Worm (Caenorhabditis elegans): Measurements from ENCODE around the gene R01B10.2.

- no peak for TF ChIP-seq chd-7 (tag; optimal IDR thresholded peaks at IDR 0.05)
- no peak for TF ChIP-seq efl-1 (GFP tag; optimal IDR thresholded peaks at IDR 0.05)
- TF ChIP-seq hrde-1 (tag; optimal IDR thresholded peaks at IDR 0.05; ENCODE audit: borderline replicate concordance) = no peak
- no peak for TF ChIP-seq ztf-6 (GFP tag; IDR thresholded peaks at IDR 0.05)
- no peak for TF ChIP-seq pha-4 (tag; optimal IDR thresholded peaks at IDR 0.05)
- TF ChIP-seq ceh-27 (GFP tag; optimal IDR thresholded peaks at IDR 0.05) = no peak
- no peak for TF ChIP-seq madf-3 (GFP tag; IDR thresholded peaks at IDR 0.05)
- TF ChIP-seq Y56A3A.18 (GFP tag; IDR thresholded peaks at IDR 0.05) = no peak
- TF ChIP-seq sea-2 (GFP tag; IDR thresholded peaks at IDR 0.05) = no peak
- TF ChIP-seq tbx-9 (tag; optimal IDR thresholded peaks at IDR 0.05; ENCODE audit: borderline replicate concordance) = no peak
- no peak for TF ChIP-seq ztf-25 (GFP tag; IDR thresholded peaks at IDR 0.05)
- no peak for TF ChIP-seq hlh-26 (GFP tag; conservative IDR thresholded peaks at IDR 0.05)
These were observed 19.2 kb downstream of the R01B10.2 start for ce11 chrV:6022076-6022475.

All from whole organism, young adult.